Fruit fly (Drosophila melanogaster): ENCODE measurements around the gene CG18787.

- TF ChIP-seq pan (optimal IDR thresholded peaks at IDR 0.05) (no peak), psq (optimal IDR thresholded peaks at IDR 0.05) (no peak), usp (GFP tag; optimal IDR thresholded peaks at IDR 0.05) (no peak), CG8478 (optimal IDR thresholded peaks at IDR 0.05) (peak; percentile 84), Dll (optimal IDR thresholded peaks at IDR 0.05) (peak; percentile 75), EcR (GFP tag; optimal IDR thresholded peaks at IDR 0.05) (no peak)
Observed at dm6 chr2L:11970853-11971397, 28.2 kb downstream of the CG18787 start.

All from whole organism.